Worm (Caenorhabditis elegans) whole organism, L4/young adult: Measurements from ENCODE around the gene best-13.

Experiments used
- W03F9.2 ChIP-seq: fragments of 150-350 bp; optimal IDR thresholded peaks from 2 replicates; lab custom pipeline; 2014; ENCODE audit warnings: missing biosample characterization, missing genetic modification characterization
- dao-5 ChIP-seq: sonication (generic microtip); optimal IDR thresholded peaks from 2 replicates; lab custom pipeline; 2016; ENCODE audit warnings: missing genotype, missing genetic modification characterization, moderate library complexity, missing compliant biosample characterization
- him-1 ChIP-seq: sonication (generic microtip); optimal IDR thresholded peaks from 2 replicates; lab custom pipeline; 2016; ENCODE audit warnings: missing genotype, missing genetic modification reagents, missing genetic modification characterization, missing compliant biosample characterization

ce11 chrIV:9864778-9865177 is 38.9 kb upstream of the best-13 start, which contains the start of the genes K07F5.15 and K07F5.22:
- no peak for TF ChIP-seq him-1 (tag; lab: Kevin White, UChicago)
- TF ChIP-seq dao-5: no peak
- no peak for TF ChIP-seq W03F9.2 (tag; lab: Kevin White, UChicago)
